Worm (Caenorhabditis elegans) whole organism, L4 larva: ENCODE results near the gene K10B3.5.
A peak's percentile ranks its signal among the peaks of the same experiment; 100 is the strongest.

Experiments
- Y5F2A.4 ChIP-seq: fragments of 200-800 bp; sonication (Bioruptor generic); optimal IDR thresholded peaks from 2 replicates; lab custom pipeline; 2018; ENCODE audit warnings: mild to moderate bottlenecking, missing genetic modification characterization, missing compliant biosample characterization
- ama-1 ChIP-seq: fragments of 150-350 bp; optimal IDR thresholded peaks from 2 replicates; lab custom pipeline; 2014; ENCODE audit warnings: inconsistent platforms, mixed read lengths
- ceh-82 ChIP-seq: sonication (generic microtip); optimal IDR thresholded peaks from 2 replicates; lab custom pipeline; 2017; ENCODE audit warnings: missing biosample characterization, missing genetic modification characterization
- dpl-1 ChIP-seq: fragments of 150-350 bp; optimal IDR thresholded peaks from 2 replicates; lab custom pipeline; 2014; ENCODE audit warnings: missing biosample characterization, missing genetic modification reagents, missing genetic modification characterization
- fos-1 ChIP-seq: fragments of 150-350 bp; optimal IDR thresholded peaks from 2 replicates; lab custom pipeline; 2014; ENCODE audit warnings: missing biosample characterization, missing genetic modification characterization
- mdl-1 ChIP-seq, 2 experiments: fragments of 150-350 bp in 1 of 2; sonication (generic microtip) in 1 of 2; optimal IDR thresholded peaks; 2 replicates each; lab custom pipeline; 2014 to 2017; ENCODE audit warnings: missing biosample characterization in 2 of 2, missing genetic modification characterization in 2 of 2
- nhr-111 ChIP-seq: fragments of 200-800 bp; sonication (Bioruptor generic); optimal IDR thresholded peaks from 2 replicates; lab custom pipeline; 2018; ENCODE audit warnings: mild to moderate bottlenecking, missing genetic modification characterization, missing compliant biosample characterization
- nhr-28 ChIP-seq: fragments of 150-350 bp; optimal IDR thresholded peaks from 2 replicates; lab custom pipeline; 2014; ENCODE audit warnings: missing biosample characterization, missing genetic modification characterization
- zfp-2 ChIP-seq: sonication (generic microtip); optimal IDR thresholded peaks from 2 replicates; lab custom pipeline; 2016; ENCODE audit warnings: mild to moderate bottlenecking, missing genetic modification characterization, missing compliant biosample characterization

DNA sequence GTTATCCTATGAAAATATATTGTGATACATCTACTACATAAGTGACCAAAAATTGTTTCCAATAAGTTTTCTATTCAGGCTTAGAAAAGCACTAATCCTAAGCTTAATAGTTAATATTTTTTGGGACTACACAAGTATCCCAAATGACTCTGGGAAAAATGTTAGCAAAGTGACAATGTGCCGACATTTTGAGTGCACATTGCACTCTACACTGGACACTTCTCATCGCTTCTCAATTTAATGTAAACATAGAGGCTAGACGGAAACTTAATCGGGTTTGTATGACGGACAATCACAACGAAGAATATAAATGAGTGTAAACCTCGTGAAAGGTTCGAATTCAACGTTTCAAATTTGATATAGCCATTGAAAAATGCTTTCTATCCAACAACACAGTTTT is 5.4 kb upstream of the K10B3.5 start:
- TF ChIP-seq ceh-82 (tag; lab: Kevin White, UChicago) (no peak), zfp-2 (tag; lab: Kevin White, UChicago) (no peak), ama-1 (lab: Kevin White, UChicago) (peak; percentile 79), mdl-1 (tag; optimal IDR thresholded peaks at IDR 0.05; lab: Kevin White, UChicago) (no peak), dpl-1 (GFP tag; lab: Kevin White, UChicago) (no peak), Y5F2A.4 (GFP tag; lab: Kevin White, UChicago) (no peak), nhr-28 (no peak), fos-1 (tag; lab: Kevin White, UChicago) (peak; percentile 41), nhr-111 (GFP tag; lab: Kevin White, UChicago) (no peak)
